Worm (Caenorhabditis elegans) whole organism, L4 larva: ENCODE results near the gene hpo-25.

Experiments used
- T26A8.4 ChIP-seq: fragments of 200-800 bp; sonication (Bioruptor generic); IDR thresholded peaks from 2 replicates; pipeline ENCODE4 v1.3.6; 2022; ENCODE audit warnings: missing genetic modification characterization, missing compliant biosample characterization
- arid-1 ChIP-seq: fragments of 200-800 bp; sonication (Bioruptor generic); conservative IDR thresholded peaks from 2 replicates; pipeline ENCODE4 v1.3.6; 2022; ENCODE audit warnings: missing genetic modification reagents, missing genetic modification characterization, missing compliant biosample characterization
- daf-16 ChIP-seq, 3 experiments: sonication (generic microtip); optimal IDR thresholded peaks; 2 replicates each; lab custom pipeline; 2016 to 2017; ENCODE audit warnings: missing genetic modification characterization in 3 of 3, missing genetic modification reagents in 3 of 3, mild to moderate bottlenecking in 2 of 3, missing compliant biosample characterization in 2 of 3, missing biosample characterization in 1 of 3, moderate library complexity in 1 of 3
- duxl-1 ChIP-seq: sonication (generic microtip); optimal IDR thresholded peaks from 2 replicates; lab custom pipeline; 2016; ENCODE audit warnings: mild to moderate bottlenecking, missing genetic modification characterization, moderate library complexity, missing compliant biosample characterization; ENCODE audit not compliant: poor library complexity
- egl-27 ChIP-seq: sonication (generic microtip); optimal IDR thresholded peaks from 3 replicates; lab custom pipeline; 2017; ENCODE audit warnings: missing biosample characterization, missing genetic modification reagents, missing genetic modification characterization
- fkh-10 ChIP-seq: fragments of 150-350 bp; optimal IDR thresholded peaks from 2 replicates; lab custom pipeline; 2014; ENCODE audit warnings: missing biosample characterization, missing genetic modification reagents, missing genetic modification characterization
- fos-1 ChIP-seq: fragments of 150-350 bp; optimal IDR thresholded peaks from 2 replicates; lab custom pipeline; 2014; ENCODE audit warnings: missing biosample characterization, missing genetic modification characterization
- hif-1 ChIP-seq, 2 experiments: sonication (generic microtip); optimal IDR thresholded peaks; 2 replicates each; lab custom pipeline; 2016 to 2017; ENCODE audit warnings: missing compliant biosample characterization in 2 of 2, missing genetic modification characterization in 2 of 2, missing genetic modification reagents in 2 of 2, missing genotype in 2 of 2, mild to moderate bottlenecking in 1 of 2
- lir-3 ChIP-seq: sonication (generic microtip); optimal IDR thresholded peaks from 2 replicates; lab custom pipeline; 2016; ENCODE audit warnings: mild to moderate bottlenecking, missing genetic modification characterization, missing compliant biosample characterization
- mdl-1 ChIP-seq, 2 experiments: fragments of 150-350 bp in 1 of 2; sonication (generic microtip) in 1 of 2; optimal IDR thresholded peaks; 2 replicates each; lab custom pipeline; 2014 to 2017; ENCODE audit warnings: missing biosample characterization in 2 of 2, missing genetic modification characterization in 2 of 2
- unc-39 ChIP-seq: sonication (generic microtip); optimal IDR thresholded peaks from 2 replicates; lab custom pipeline; 2017; ENCODE audit warnings: missing biosample characterization, missing genetic modification characterization
- ztf-11 ChIP-seq: fragments of 150-350 bp; optimal IDR thresholded peaks from 2 replicates; lab custom pipeline; 2014; ENCODE audit warnings: missing biosample characterization, missing genetic modification characterization

ce11 chrII:2377751-2378150 lies 8.7 kb downstream of the hpo-25 start, which contains the start of gene F16G10.6:
- no peak for TF ChIP-seq ztf-11 (tag; lab: Kevin White, UChicago)
- TF ChIP-seq arid-1 (GFP tag; lab: Robert Waterston, UW), result no peak
- TF ChIP-seq fos-1 (tag; lab: Kevin White, UChicago), result no peak
- TF ChIP-seq hif-1 (tag; optimal IDR thresholded peaks at IDR 0.05; lab: Kevin White, UChicago), result no peak
- no peak for TF ChIP-seq mdl-1 (tag; optimal IDR thresholded peaks at IDR 0.05; lab: Kevin White, UChicago)
- no peak for TF ChIP-seq unc-39
- TF ChIP-seq daf-16 (GFP tag; optimal IDR thresholded peaks at IDR 0.05; lab: Kevin White, UChicago), result no peak
- no peak for TF ChIP-seq daf-16 (tag; optimal IDR thresholded peaks at IDR 0.05; lab: Kevin White, UChicago)
- no peak for TF ChIP-seq fkh-10 (GFP tag; lab: Kevin White, UChicago)
- no peak for TF ChIP-seq lir-3 (tag; lab: Kevin White, UChicago)
- no peak for TF ChIP-seq T26A8.4 (GFP tag; lab: Robert Waterston, UW)
- TF ChIP-seq egl-27, result no peak
- TF ChIP-seq duxl-1, result no peak
